Worm (Caenorhabditis elegans) whole organism, L1 larva: ENCODE results near the gene rab-18.

Experiments
- C34B4.2 ChIP-seq: sonication (generic microtip); optimal IDR thresholded peaks from 2 replicates; lab custom pipeline; 2017; ENCODE audit warnings: mild to moderate bottlenecking, missing genetic modification characterization, missing compliant biosample characterization
- Y116A8C.19 ChIP-seq: sonication (generic microtip); optimal IDR thresholded peaks from 2 replicates; lab custom pipeline; 2016; ENCODE audit warnings: missing compliant biosample characterization, missing genetic modification characterization, borderline replicate concordance
- ama-1 ChIP-seq: fragments of 150-350 bp; optimal IDR thresholded peaks from 2 replicates; lab custom pipeline; 2014
- blmp-1 ChIP-seq: fragments of 150-350 bp; optimal IDR thresholded peaks from 2 replicates; lab custom pipeline; 2014; ENCODE audit warnings: missing biosample characterization, missing genetic modification characterization
- ceh-82 ChIP-seq, 3 experiments: fragments of 150-350 bp in 1 of 3; sonication (generic microtip) in 2 of 3; optimal IDR thresholded peaks; 2 replicates each; lab custom pipeline; 2014 to 2017; ENCODE audit warnings: missing biosample characterization in 3 of 3, missing genetic modification characterization in 3 of 3
- ceh-88 ChIP-seq: fragments of 200-800 bp; sonication (Bioruptor generic); IDR thresholded peaks from 2 replicates; pipeline ENCODE4 v1.3.6; 2022; ENCODE audit warnings: missing genetic modification characterization, missing compliant biosample characterization
- ces-1 ChIP-seq: fragments of 150-350 bp; optimal IDR thresholded peaks from 2 replicates; lab custom pipeline; 2014; ENCODE audit warnings: missing biosample characterization, missing genetic modification reagents, missing genetic modification characterization
- efl-1 ChIP-seq, 4 experiments: fragments of 150-350 bp; optimal IDR thresholded peaks in 3 of 4; peaks in 1 of 4; 1 replicate in 1 of 4; 2 replicates in 3 of 4; lab custom pipeline; 2014; ENCODE audit warnings: missing biosample characterization in 2 of 4, missing genetic modification characterization in 2 of 4, missing genetic modification reagents in 2 of 4
- egl-13 ChIP-seq: sonication (generic microtip); optimal IDR thresholded peaks from 2 replicates; lab custom pipeline; 2016; ENCODE audit warnings: missing genotype, missing genetic modification reagents, missing genetic modification characterization, missing compliant biosample characterization
- fkh-10 ChIP-seq: sonication (generic microtip); optimal IDR thresholded peaks from 2 replicates; lab custom pipeline; 2017; ENCODE audit warnings: missing biosample characterization, missing genetic modification reagents, missing genetic modification characterization
- fkh-4 ChIP-seq: sonication (generic microtip); optimal IDR thresholded peaks from 2 replicates; lab custom pipeline; 2016; ENCODE audit warnings: missing compliant biosample characterization, missing genetic modification characterization, borderline replicate concordance
- hlh-17 ChIP-seq: fragments of 200-800 bp; sonication (Bioruptor generic); optimal IDR thresholded peaks from 2 replicates; lab custom pipeline; 2018; ENCODE audit warnings: missing genetic modification characterization, mild to moderate bottlenecking, missing compliant biosample characterization, moderate library complexity, borderline replicate concordance
- hlh-4 ChIP-seq: sonication (generic microtip); optimal IDR thresholded peaks from 2 replicates; lab custom pipeline; 2016; ENCODE audit warnings: mild to moderate bottlenecking, missing genetic modification characterization, missing compliant biosample characterization
- isw-1 ChIP-seq: fragments of 200-800 bp; sonication (Bioruptor generic); IDR thresholded peaks from 2 replicates; pipeline ENCODE4 v1.3.6; 2022; ENCODE audit warnings: missing genetic modification characterization, missing compliant biosample characterization
- lin-13 ChIP-seq: fragments of 150-350 bp; optimal IDR thresholded peaks from 2 replicates; lab custom pipeline; 2014; ENCODE audit warnings: missing biosample characterization, missing genetic modification reagents, missing genetic modification characterization
- lin-14 ChIP-seq: fragments of 200-800 bp; sonication (Bioruptor generic); optimal IDR thresholded peaks from 2 replicates; lab custom pipeline; 2018; ENCODE audit warnings: mild to moderate bottlenecking, missing genetic modification characterization, moderate library complexity, missing compliant biosample characterization
- lin-35 ChIP-seq, 2 experiments: fragments of 150-350 bp; optimal IDR thresholded peaks; 2 replicates each; lab custom pipeline; 2014; ENCODE audit warnings: missing biosample characterization in 2 of 2, missing genetic modification characterization in 2 of 2, missing genetic modification reagents in 2 of 2
- lsy-2 ChIP-seq, 2 experiments: fragments of 150-350 bp; optimal IDR thresholded peaks; 2 replicates each; lab custom pipeline; 2014; ENCODE audit warnings: missing biosample characterization in 2 of 2, missing genetic modification characterization in 2 of 2
- mep-1 ChIP-seq: fragments of 150-350 bp; optimal IDR thresholded peaks from 2 replicates; lab custom pipeline; 2014; ENCODE audit warnings: missing biosample characterization, missing genetic modification characterization
- nhr-11 ChIP-seq: fragments of 150-350 bp; optimal IDR thresholded peaks from 2 replicates; lab custom pipeline; 2014; ENCODE audit warnings: missing biosample characterization, missing genetic modification characterization
- nhr-237 ChIP-seq: fragments of 150-350 bp; optimal IDR thresholded peaks from 2 replicates; lab custom pipeline; 2014; ENCODE audit warnings: missing biosample characterization, missing genetic modification characterization
- nhr-28 ChIP-seq: fragments of 150-350 bp; optimal IDR thresholded peaks from 2 replicates; lab custom pipeline; 2014; ENCODE audit warnings: missing biosample characterization, missing genetic modification characterization
- nhr-47 ChIP-seq: sonication (generic microtip); optimal IDR thresholded peaks from 2 replicates; lab custom pipeline; 2016; ENCODE audit warnings: mild to moderate bottlenecking, missing genetic modification characterization, moderate library complexity, missing compliant biosample characterization
- nhr-71 ChIP-seq: sonication (generic microtip); optimal IDR thresholded peaks from 2 replicates; lab custom pipeline; 2016; ENCODE audit warnings: mild to moderate bottlenecking, missing genetic modification characterization, moderate library complexity, missing compliant biosample characterization
- nhr-77 ChIP-seq: fragments of 150-350 bp; optimal IDR thresholded peaks from 2 replicates; lab custom pipeline; 2014; ENCODE audit warnings: missing biosample characterization, missing genetic modification characterization
- nhr-84 ChIP-seq: sonication (generic microtip); optimal IDR thresholded peaks from 2 replicates; lab custom pipeline; 2017; ENCODE audit warnings: missing biosample characterization, missing genetic modification characterization
- nhr-85 ChIP-seq: sonication (generic microtip); peaks from one replicate; lab custom pipeline; 2016; ENCODE audit warnings: missing genetic modification characterization, inconsistent platforms, missing compliant biosample characterization
- nhr-90 ChIP-seq: sonication (generic microtip); optimal IDR thresholded peaks from 2 replicates; lab custom pipeline; 2016; ENCODE audit warnings: mild to moderate bottlenecking, missing genetic modification characterization, missing compliant biosample characterization; ENCODE audit not compliant: poor library complexity
- pag-3 ChIP-seq: sonication (generic microtip); optimal IDR thresholded peaks from 2 replicates; lab custom pipeline; 2017; ENCODE audit warnings: missing genetic modification characterization, mild to moderate bottlenecking, missing compliant biosample characterization, antibody characterized with exemption, borderline replicate concordance; ENCODE audit not compliant: insufficient read depth
- pax-3 ChIP-seq: fragments of 200-800 bp; sonication (Bioruptor generic); optimal IDR thresholded peaks from 2 replicates; lab custom pipeline; 2018; ENCODE audit warnings: mild to moderate bottlenecking, missing genetic modification characterization, moderate library complexity, missing compliant biosample characterization
- rnt-1 ChIP-seq: sonication (generic microtip); optimal IDR thresholded peaks from 2 replicates; lab custom pipeline; 2016; ENCODE audit warnings: mild to moderate bottlenecking, missing genetic modification characterization, moderate library complexity, missing compliant biosample characterization
- skn-1 ChIP-seq: fragments of 150-350 bp; optimal IDR thresholded peaks from 2 replicates; lab custom pipeline; 2014; ENCODE audit warnings: missing biosample characterization, missing genetic modification characterization
- sox-4 ChIP-seq: sonication (generic microtip); optimal IDR thresholded peaks from 2 replicates; lab custom pipeline; 2016; ENCODE audit warnings: missing genetic modification characterization, missing compliant biosample characterization
- sptf-1 ChIP-seq: fragments of 150-350 bp; optimal IDR thresholded peaks from 2 replicates; lab custom pipeline; 2014; ENCODE audit warnings: missing biosample characterization, missing genetic modification characterization
- unc-86 ChIP-seq: sonication (generic microtip); optimal IDR thresholded peaks from 2 replicates; lab custom pipeline; 2016; ENCODE audit warnings: missing genetic modification characterization, missing compliant biosample characterization
- unc-98 ChIP-seq: fragments of 200-800 bp; sonication (Bioruptor generic); IDR thresholded peaks from 2 replicates; pipeline ENCODE4 v1.3.6; 2022; ENCODE audit warnings: missing genetic modification characterization, missing compliant biosample characterization
- zip-4 ChIP-seq: fragments of 200-800 bp; sonication (Bioruptor generic); optimal IDR thresholded peaks from 2 replicates; lab custom pipeline; 2018; ENCODE audit warnings: mild to moderate bottlenecking, missing genetic modification characterization, moderate library complexity, missing compliant biosample characterization
- ztf-11 ChIP-seq, 2 experiments: sonication (generic microtip); optimal IDR thresholded peaks; 2 replicates each; lab custom pipeline; 2016 to 2017; ENCODE audit warnings: missing genetic modification characterization in 2 of 2, missing biosample characterization in 1 of 2, missing compliant biosample characterization in 1 of 2

The rab-18 gene

DNA sequence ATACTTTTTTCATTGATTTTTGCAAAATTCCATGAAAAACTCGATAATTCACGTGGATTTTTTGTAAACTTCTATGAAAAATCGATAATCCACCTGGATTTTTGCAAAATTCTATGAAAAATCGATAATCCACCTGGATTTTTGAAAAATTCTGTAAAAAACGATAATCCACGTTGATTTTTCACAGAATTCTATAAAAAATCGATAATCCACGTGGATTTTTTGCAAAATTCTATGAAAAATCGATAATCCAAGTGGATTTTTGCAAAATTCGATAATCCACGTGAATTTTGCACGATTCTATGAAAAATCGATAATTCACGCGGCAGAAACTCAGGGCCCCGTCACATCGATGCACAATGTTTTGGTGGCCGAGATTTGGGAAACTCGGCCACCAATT is 22.5 kb downstream of the rab-18 start:
- TF ChIP-seq nhr-47 (no peak), nhr-84 (no peak), sptf-1 (tag; lab: Kevin White, UChicago) (no peak), lin-14 (GFP tag; lab: Kevin White, UChicago) (no peak), nhr-28 (no peak), mep-1 (tag; lab: Kevin White, UChicago) (no peak), pax-3 (tag; lab: Kevin White, UChicago) (no peak), isw-1 (no peak), hlh-4 (tag; lab: Kevin White, UChicago) (no peak), ceh-88 (GFP tag; lab: Robert Waterston, UW) (no peak), pag-3 (tag; lab: Kevin White, UChicago) (no peak), lin-13 (GFP tag; lab: Kevin White, UChicago) (no peak), Y116A8C.19 (tag; lab: Kevin White, UChicago) (no peak), ces-1 (GFP tag; lab: Kevin White, UChicago) (no peak), fkh-4 (tag; lab: Kevin White, UChicago) (no peak), skn-1 (tag; lab: Kevin White, UChicago) (no peak), nhr-77 (tag; lab: Kevin White, UChicago) (no peak), lin-35 (GFP tag; optimal IDR thresholded peaks at IDR 0.05; lab: Kevin White, UChicago) (no peak)

DNA sequence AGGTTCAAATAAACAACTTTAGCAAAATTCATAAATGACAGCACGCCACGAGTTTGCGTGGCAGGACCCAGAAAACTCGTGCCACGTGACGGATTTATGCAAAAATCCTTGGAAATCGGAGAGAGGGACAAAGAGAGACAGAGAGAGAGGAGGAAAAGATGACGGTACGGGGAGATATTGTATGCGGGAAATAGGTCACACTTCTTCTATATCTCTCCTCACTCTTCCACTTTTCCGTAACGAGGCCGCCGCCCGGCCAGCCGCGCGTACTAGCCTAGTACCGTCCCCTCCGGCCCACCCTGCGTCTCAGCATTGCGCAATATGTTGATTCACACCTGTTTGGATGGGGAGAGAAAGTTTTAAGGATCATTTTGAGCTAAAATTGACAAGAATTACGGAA is 26.5 kb downstream of the rab-18 start:
- no peak for TF ChIP-seq pag-3 (tag; lab: Kevin White, UChicago)
- peak; percentile 74 for TF ChIP-seq blmp-1 (tag; lab: Kevin White, UChicago)
- TF ChIP-seq C34B4.2 (tag; lab: Kevin White, UChicago), result no peak
- no peak for TF ChIP-seq efl-1 (optimal IDR thresholded peaks at IDR 0.05; lab: Kevin White, UChicago)
- TF ChIP-seq efl-1 (GFP tag; optimal IDR thresholded peaks at IDR 0.05 in 1 of 2; lab: Kevin White, UChicago), result peak in 1 of 2 experiments; percentile 63

DNA sequence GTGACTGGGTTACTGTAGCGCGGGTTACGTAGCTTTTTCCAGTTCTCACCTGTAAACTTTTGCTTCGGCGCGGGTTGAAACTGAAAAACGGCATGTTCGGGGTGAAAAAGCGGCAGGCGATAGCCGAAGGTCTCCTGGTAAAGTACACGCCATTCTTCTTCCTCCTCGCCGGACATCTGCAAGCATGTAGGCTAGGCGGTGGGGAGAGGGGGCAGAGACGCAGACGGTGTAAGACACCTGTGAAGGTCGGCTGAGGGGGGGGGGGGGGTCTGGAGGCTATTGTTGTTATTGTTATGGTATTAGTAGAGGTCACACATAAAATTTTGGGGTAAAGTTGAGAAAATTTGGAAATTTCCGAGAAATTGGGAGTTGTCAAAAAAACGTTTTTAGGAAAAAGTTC is 27.5 kb downstream of the rab-18 start, which contains the start of gene fbxo-11.2:
Gene fbxo-11.2, minus strand, starts transcription at position 176 of the 400 bp plus-strand sequence.
- TF ChIP-seq nhr-85 (tag; lab: Kevin White, UChicago) (peak; percentile 48), zip-4 (GFP tag; lab: Kevin White, UChicago) (no peak), blmp-1 (tag; lab: Kevin White, UChicago) (peak; percentile 7)

DNA sequence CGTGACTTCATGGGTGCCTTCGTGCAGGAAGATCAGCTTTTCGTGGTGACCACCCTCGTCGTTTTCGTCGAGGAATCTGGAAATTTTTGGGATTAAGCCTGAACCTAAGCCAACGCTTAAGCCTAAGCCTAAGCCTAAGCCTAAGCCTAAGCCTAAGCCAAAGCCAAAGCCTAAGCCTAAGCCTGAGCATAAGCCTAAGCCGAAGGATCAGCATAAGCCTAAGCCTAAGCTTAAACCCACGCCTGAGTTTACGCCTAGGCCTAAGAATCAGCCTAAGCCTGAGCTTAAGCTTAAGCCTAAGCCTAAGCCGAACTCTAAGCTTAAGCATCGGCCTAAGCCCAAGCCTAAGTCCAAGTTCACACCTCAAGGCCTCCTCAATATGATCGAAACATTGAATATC is 28.3 kb downstream of the rab-18 start:
- TF ChIP-seq lsy-2 (tag; optimal IDR thresholded peaks at IDR 0.05; lab: Kevin White, UChicago), result no peak
- no peak for TF ChIP-seq nhr-90 (tag; lab: Kevin White, UChicago)
- no peak for TF ChIP-seq ceh-82 (tag; optimal IDR thresholded peaks at IDR 0.05; lab: Kevin White, UChicago)
- no peak for TF ChIP-seq egl-13
- no peak for TF ChIP-seq blmp-1 (tag; lab: Kevin White, UChicago)
- TF ChIP-seq hlh-17 (GFP tag; lab: Kevin White, UChicago), result no peak
- TF ChIP-seq fkh-4 (tag; lab: Kevin White, UChicago), result no peak
- TF ChIP-seq ztf-11 (tag; optimal IDR thresholded peaks at IDR 0.05; lab: Kevin White, UChicago), result no peak
- no peak for TF ChIP-seq nhr-237 (tag; lab: Kevin White, UChicago)
- TF ChIP-seq nhr-11 (tag; lab: Kevin White, UChicago), result no peak
- no peak for TF ChIP-seq rnt-1 (tag; lab: Kevin White, UChicago)
- TF ChIP-seq sox-4 (tag; lab: Kevin White, UChicago), result no peak
- TF ChIP-seq nhr-71 (tag; lab: Kevin White, UChicago), result no peak
- TF ChIP-seq hlh-4 (tag; lab: Kevin White, UChicago), result no peak
- TF ChIP-seq unc-98 (GFP tag; lab: Robert Waterston, UW), result no peak
- no peak for TF ChIP-seq fkh-10 (GFP tag; lab: Kevin White, UChicago)
- no peak for TF ChIP-seq ama-1 (lab: Kevin White, UChicago)
- no peak for TF ChIP-seq unc-86
